Fruit fly (Drosophila melanogaster) S2 (cell line): ENCODE results near the gene Rgl.

Source experiments
- CG8478 ChIP-seq: fragments of >200 bp; optimal IDR thresholded peaks from 2 replicates; lab custom pipeline; 2018
- CTCF ChIP-seq, 2 experiments: fragments of >200 bp; optimal IDR thresholded peaks; 2 replicates each; lab custom pipeline; 2018

- no peak for TF ChIP-seq CTCF (optimal IDR thresholded peaks at IDR 0.05; lab: Kevin White, UChicago)
- no peak for TF ChIP-seq CG8478 (lab: Kevin White, UChicago)
Measured at dm6 chr3L:13903186-13904020, 21.7 kb downstream of the Rgl start, which contains the start of gene dysc.
